Worm (Caenorhabditis elegans): ENCODE measurements around the gene Y54G2A.38.
A peak's percentile ranks its signal among the peaks of the same experiment; 100 is the strongest.
"Not testable (repeated sequence)": the region's sequence is repeated elsewhere in the genome, so short reads cannot be mapped to it uniquely, and the experiment has no call there.

The Y54G2A.38 gene

DNA sequence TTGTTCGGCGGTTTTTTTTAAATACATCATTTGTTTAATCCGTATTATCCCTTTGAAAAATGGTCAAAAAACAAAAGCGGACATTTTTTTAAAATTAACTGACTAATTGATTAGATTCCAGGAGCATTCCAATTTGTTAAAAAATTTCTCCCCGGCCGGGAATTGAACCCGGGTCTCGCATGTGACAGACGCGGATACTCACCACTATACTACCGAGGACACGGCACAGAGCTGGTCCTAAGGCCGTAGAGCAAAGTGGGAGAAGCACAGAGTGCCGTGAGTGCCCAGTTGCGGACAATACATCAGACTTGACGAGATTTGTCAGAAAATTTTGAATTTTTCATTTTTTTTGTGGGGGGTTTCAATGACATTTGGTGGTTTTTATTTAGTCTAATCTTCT lies 41.7 kb downstream of the Y54G2A.38 start (continued):
- TF ChIP-seq snpc-1.3 (tag; optimal IDR thresholded peaks at IDR 0.05; ENCODE audit: insufficient read depth) = peak; percentile 62
- peak; percentile 46 for TF ChIP-seq him-1 (tag; optimal IDR thresholded peaks at IDR 0.05)
- peak; percentile 59 for TF ChIP-seq snpc-4 (GFP tag; optimal IDR thresholded peaks at IDR 0.05)
- TF ChIP-seq snpc-4 (tag; optimal IDR thresholded peaks at IDR 0.05) = peak in 3 of 4 experiments; percentile 15 to 56 (median 26)
- TF ChIP-seq die-1 (tag; optimal IDR thresholded peaks at IDR 0.05) = peak; percentile 71
- TF ChIP-seq pbrm-1 (GFP tag; IDR thresholded peaks at IDR 0.05) = 0 out of 2 replicates have a peak, but pooled peaks have one; percentile 46
- TF ChIP-seq ztf-6 (GFP tag; IDR thresholded peaks at IDR 0.05) = no peak
- no peak for TF ChIP-seq akir-1 (GFP tag; optimal IDR thresholded peaks at IDR 0.05)
- peak; percentile 23 for TF ChIP-seq nhr-80 (tag; optimal IDR thresholded peaks at IDR 0.05)
- TF ChIP-seq Y53G8AR.9 (GFP tag; conservative IDR thresholded peaks at IDR 0.05) = 0 out of 2 replicates have a peak, but pooled peaks have one; percentile 19
- 0 out of 2 replicates have a peak, but pooled peaks have one; percentile 46 for TF ChIP-seq rcor-1 (GFP tag; IDR thresholded peaks at IDR 0.05)
- TF ChIP-seq athp-1 (tag; optimal IDR thresholded peaks at IDR 0.05) = peak; percentile 11
- TF ChIP-seq tlf-1 (GFP tag; optimal IDR thresholded peaks at IDR 0.05) = no peak
- TF ChIP-seq let-607 (tag; optimal IDR thresholded peaks at IDR 0.05) = peak in 1 of 2 experiments; percentile 29
- TF ChIP-seq attf-5 (GFP tag; optimal IDR thresholded peaks at IDR 0.05) = peak; percentile 11
- TF ChIP-seq ztf-26 (tag; optimal IDR thresholded peaks at IDR 0.05) = no peak
- no peak for TF ChIP-seq unc-62 (GFP tag; optimal IDR thresholded peaks at IDR 0.05)
- no peak for TF ChIP-seq ccch-3 (GFP tag; optimal IDR thresholded peaks at IDR 0.05)
- peak; percentile 32 for TF ChIP-seq lsl-1 (GFP tag; optimal IDR thresholded peaks at IDR 0.05)
- peak; percentile 56 for TF ChIP-seq mxl-1 (tag; optimal IDR thresholded peaks at IDR 0.05)
- TF ChIP-seq ztf-18 (tag; optimal IDR thresholded peaks at IDR 0.05) = peak; percentile 69
- TF ChIP-seq F33H1.4 (GFP tag; IDR thresholded peaks at IDR 0.05) = peak; percentile 38; the same call in 1 of the 2 replicates
- peak in 1 of 2 experiments; percentile 78 for TF ChIP-seq rec-8 (tag; optimal IDR thresholded peaks at IDR 0.05)
- TF ChIP-seq ama-1 (optimal IDR thresholded peaks at IDR 0.05) = no peak
- peak in 1 of 2 experiments; percentile 54 for TF ChIP-seq ama-1 (GFP tag; optimal IDR thresholded peaks at IDR 0.05)
- peak; percentile 77 for TF ChIP-seq D2030.7 (GFP tag; IDR thresholded peaks at IDR 0.05)
- no peak for TF ChIP-seq lin-40 (tag; optimal IDR thresholded peaks at IDR 0.05)
- TF ChIP-seq B0261.1 (tag; optimal IDR thresholded peaks at IDR 0.05) = peak; percentile 88
- peak; percentile 27 for TF ChIP-seq hrde-1 (tag; optimal IDR thresholded peaks at IDR 0.05; ENCODE audit: borderline replicate concordance)
- peak; percentile 94 for TF ChIP-seq tbp1 (GFP tag; optimal IDR thresholded peaks at IDR 0.05)
- TF ChIP-seq ztf-25 (GFP tag; IDR thresholded peaks at IDR 0.05) = peak; percentile 76; the same call in 1 of the 2 replicates
- TF ChIP-seq hmg-1.2 (GFP tag; IDR thresholded peaks at IDR 0.05) = peak; percentile 67
- TF ChIP-seq lin-35 (GFP tag; optimal IDR thresholded peaks at IDR 0.05) = peak in 1 of 3 experiments; percentile 27
- no peak for TF ChIP-seq cebp-1 (GFP tag; IDR thresholded peaks at IDR 0.05)
- TF ChIP-seq cebp-1 (tag; optimal IDR thresholded peaks at IDR 0.05) = peak; percentile 43
- peak; percentile 35 for TF ChIP-seq chd-7 (tag; optimal IDR thresholded peaks at IDR 0.05)
- TF ChIP-seq mel-28 (tag; optimal IDR thresholded peaks at IDR 0.05; ENCODE audit: borderline replicate concordance) = no peak

DNA sequence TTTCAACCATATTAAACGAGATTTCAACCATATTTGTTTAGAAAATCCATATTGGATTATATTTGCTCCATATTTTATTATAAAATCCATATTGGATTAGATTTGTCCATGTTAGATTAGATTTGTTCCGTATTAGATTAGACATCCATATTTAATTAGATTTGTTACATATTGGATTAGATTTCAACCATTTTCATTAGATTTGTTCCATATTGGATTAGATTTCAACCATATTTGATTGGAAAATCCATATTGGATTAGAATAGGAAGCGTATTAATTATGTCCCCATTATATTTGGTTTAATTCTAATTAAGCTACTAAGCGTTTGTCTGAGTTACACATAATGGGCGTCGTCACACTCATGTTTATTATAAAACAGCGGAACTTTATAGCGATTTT lies 42.3 kb downstream of the Y54G2A.38 start, which contains the start of gene Y54G2A.44:
Y54G2A.44 (plus strand) TSS at position 301 of the 400 bp plus-strand sequence.
- TF ChIP-seq F39B2.1 (GFP tag; IDR thresholded peaks at IDR 0.05); unc-62 (GFP tag; optimal IDR thresholded peaks at IDR 0.05); repo-1 (tag; optimal IDR thresholded peaks at IDR 0.05): not testable (repeated sequence)
